Worm (Caenorhabditis elegans) whole organism, early embryonic: ENCODE results near the gene Y110A2AL.5.

ENCODE experiments used
- B0310.2 ChIP-seq: sonication (generic microtip); optimal IDR thresholded peaks from 2 replicates; lab custom pipeline; 2016; ENCODE audit warnings: mild to moderate bottlenecking, missing genetic modification characterization, missing compliant biosample characterization
- F13C5.2 ChIP-seq: sonication (generic microtip); optimal IDR thresholded peaks from 2 replicates; lab custom pipeline; 2017; ENCODE audit warnings: mild to moderate bottlenecking, missing genetic modification characterization, inconsistent platforms, missing compliant biosample characterization
- aly-1 ChIP-seq: sonication (generic microtip); optimal IDR thresholded peaks from 2 replicates; lab custom pipeline; 2016; ENCODE audit warnings: missing genetic modification characterization, missing compliant biosample characterization
- ama-1 ChIP-seq: fragments of 150-350 bp; optimal IDR thresholded peaks from 2 replicates; lab custom pipeline; 2014
- ceh-13 ChIP-seq: fragments of 200-800 bp; sonication (Bioruptor generic); optimal IDR thresholded peaks from 2 replicates; lab custom pipeline; 2018; ENCODE audit warnings: mild to moderate bottlenecking, missing genetic modification characterization, missing compliant biosample characterization
- ceh-36 ChIP-seq: sonication (generic microtip); optimal IDR thresholded peaks from 2 replicates; lab custom pipeline; 2016; ENCODE audit warnings: missing genetic modification characterization, inconsistent platforms, missing compliant biosample characterization
- ets-7 ChIP-seq: sonication (generic microtip); optimal IDR thresholded peaks from 2 replicates; lab custom pipeline; 2016; ENCODE audit warnings: missing genotype, missing genetic modification characterization, missing compliant biosample characterization
- flt-1 ChIP-seq: fragments of 200-800 bp; sonication (Bioruptor generic); IDR thresholded peaks from 2 replicates; pipeline ENCODE4 v1.3.6; 2022; ENCODE audit warnings: missing genetic modification characterization, missing compliant biosample characterization
- hmbx-1 ChIP-seq: sonication (generic microtip); optimal IDR thresholded peaks from 2 replicates; lab custom pipeline; 2016; ENCODE audit warnings: mild to moderate bottlenecking, missing genetic modification characterization, missing compliant biosample characterization
- hmg-4 ChIP-seq: fragments of 200-800 bp; sonication (Bioruptor generic); optimal IDR thresholded peaks from 2 replicates; lab custom pipeline; 2018; ENCODE audit warnings: mild to moderate bottlenecking, missing genetic modification characterization, missing compliant biosample characterization
- hnd-1 ChIP-seq: sonication (generic microtip); optimal IDR thresholded peaks from 2 replicates; lab custom pipeline; 2016; ENCODE audit warnings: missing genetic modification characterization, missing compliant biosample characterization
- pes-1 ChIP-seq: fragments of 200-800 bp; sonication (Bioruptor generic); IDR thresholded peaks from 2 replicates; pipeline ENCODE4 v1.3.6; 2022; ENCODE audit warnings: missing genetic modification reagents, missing genetic modification characterization, missing compliant biosample characterization
- scrt-1 ChIP-seq: fragments of 200-800 bp; sonication (Bioruptor generic); IDR thresholded peaks from 2 replicates; pipeline ENCODE4 v1.3.6; 2022; ENCODE audit warnings: missing genetic modification characterization, missing compliant biosample characterization
- sea-1 ChIP-seq: fragments of 200-800 bp; sonication (Bioruptor generic); conservative IDR thresholded peaks from 2 replicates; pipeline ENCODE4 v1.3.6; 2022; ENCODE audit warnings: missing genetic modification characterization, missing compliant biosample characterization
- tbx-11 ChIP-seq: fragments of 200-800 bp; sonication (Bioruptor generic); IDR thresholded peaks from 2 replicates; pipeline ENCODE4 v1.3.6; 2022; ENCODE audit warnings: missing genetic modification characterization, missing compliant biosample characterization
- tbx-37 ChIP-seq: fragments of 200-800 bp; sonication (Bioruptor generic); conservative IDR thresholded peaks from 2 replicates; pipeline ENCODE4 v1.3.6; 2022; ENCODE audit warnings: missing genetic modification reagents, missing genetic modification characterization, missing compliant biosample characterization
- tra-4 ChIP-seq: sonication (generic microtip); optimal IDR thresholded peaks from 2 replicates; lab custom pipeline; 2017; ENCODE audit warnings: missing genetic modification characterization, missing compliant biosample characterization

Gene Y110A2AL.5

DNA sequence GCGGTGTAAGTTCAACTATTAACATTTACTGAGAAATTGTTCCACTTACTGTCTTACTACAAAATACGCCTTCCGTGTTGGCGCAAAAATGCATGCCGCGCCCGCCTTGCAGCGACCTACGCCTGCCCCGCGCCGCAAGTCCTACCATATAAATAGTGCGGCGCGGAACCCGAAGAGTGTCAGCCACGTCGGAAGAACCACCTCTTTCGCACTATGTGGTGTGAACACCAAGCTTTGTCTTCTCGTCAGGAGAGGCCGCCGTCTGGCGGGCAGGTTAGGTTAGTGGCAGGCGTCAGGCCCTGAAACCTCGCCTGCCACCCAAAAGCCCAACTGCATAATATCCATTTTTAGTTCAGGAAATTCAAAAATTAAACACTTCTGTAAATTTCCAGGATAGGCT lies 1.0 kb downstream of the Y110A2AL.5 start:
- TF ChIP-seq aly-1 (tag; lab: Kevin White, UChicago) (no peak), pes-1 (GFP tag; lab: Robert Waterston, UW) (no peak), sea-1 (GFP tag; lab: Robert Waterston, UW) (no peak), F13C5.2 (tag; lab: Kevin White, UChicago) (no peak), scrt-1 (GFP tag; lab: Robert Waterston, UW) (no peak), ama-1 (lab: Kevin White, UChicago) (no peak), tbx-37 (no peak), ets-7 (no peak), ceh-13 (GFP tag; lab: Kevin White, UChicago) (no peak), flt-1 (no peak), hmbx-1 (tag; lab: Kevin White, UChicago) (no peak)

DNA sequence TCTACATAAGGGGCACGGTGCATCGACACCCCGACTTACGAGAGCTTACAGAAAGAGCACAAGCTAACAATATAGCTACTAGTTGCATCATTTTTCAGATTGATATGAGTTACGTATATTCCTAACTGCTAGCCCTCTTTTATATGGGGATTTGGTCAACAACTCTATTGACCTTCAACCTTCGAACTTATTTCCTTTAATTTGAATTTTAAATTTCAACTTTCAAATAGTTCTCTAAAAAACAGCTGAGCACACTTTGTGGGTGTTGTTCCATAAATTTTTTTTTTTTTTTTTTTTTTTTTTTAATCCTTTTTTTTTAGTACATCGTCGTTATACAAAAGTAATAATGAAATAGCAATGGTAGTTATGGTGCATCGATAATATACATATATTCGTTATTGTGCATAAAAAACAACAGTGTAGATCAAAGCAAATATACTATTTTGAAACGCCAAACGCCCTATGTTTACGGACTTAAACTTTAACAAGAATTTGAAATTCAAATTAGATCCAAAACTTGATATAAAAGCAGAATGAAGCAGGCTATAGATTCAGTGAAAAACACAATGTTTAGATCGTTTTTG lies 2.3 kb downstream of the Y110A2AL.5 start, which contains the start of the genes Y110A2AL.9 and Y110A2AL.3:
Gene Y110A2AL.9 (minus strand): TSS at position 101 of the 584 bp plus-strand sequence.
Gene Y110A2AL.3 (plus strand): TSS at position 534 of the 584 bp plus-strand sequence.
- no peak for TF ChIP-seq ceh-36 (tag; lab: Kevin White, UChicago)
- TF ChIP-seq sea-1 (GFP tag; lab: Robert Waterston, UW): no peak
- no peak for TF ChIP-seq hnd-1 (tag; lab: Kevin White, UChicago)
- TF ChIP-seq ets-7: no peak
- no peak for TF ChIP-seq scrt-1 (GFP tag; lab: Robert Waterston, UW)
- no peak for TF ChIP-seq B0310.2
- no peak for TF ChIP-seq tbx-37
- TF ChIP-seq flt-1: no peak
- no peak for TF ChIP-seq hmbx-1 (tag; lab: Kevin White, UChicago)
- TF ChIP-seq ama-1 (lab: Kevin White, UChicago): no peak
- TF ChIP-seq tbx-11 (GFP tag; lab: Robert Waterston, UW): no peak
- TF ChIP-seq pes-1 (GFP tag; lab: Robert Waterston, UW): no peak
- no peak for TF ChIP-seq aly-1 (tag; lab: Kevin White, UChicago)
- TF ChIP-seq ceh-13 (GFP tag; lab: Kevin White, UChicago): no peak
- TF ChIP-seq F13C5.2 (tag; lab: Kevin White, UChicago): no peak
- no peak for TF ChIP-seq tra-4
- TF ChIP-seq hmg-4 (GFP tag; lab: Kevin White, UChicago): no peak

DNA sequence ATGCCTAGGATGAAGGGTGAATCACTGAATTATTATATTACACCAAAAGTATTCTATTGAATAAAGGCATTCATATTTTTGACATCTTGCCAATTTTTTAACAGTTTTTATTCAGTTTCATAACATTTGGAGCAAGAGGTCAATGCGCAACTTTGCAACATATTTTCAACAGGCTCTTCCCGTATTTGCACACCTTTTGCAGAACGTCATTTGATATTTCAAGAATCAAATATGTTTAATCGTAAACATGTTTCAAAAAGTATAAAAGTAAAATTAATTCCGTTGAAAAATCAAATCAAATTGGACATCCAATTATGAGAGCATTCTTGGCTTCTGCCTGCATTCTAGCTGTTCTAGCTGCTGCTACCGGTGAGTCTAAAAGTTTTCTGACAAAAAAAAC lies 3.4 kb downstream of the Y110A2AL.5 start, which contains the start of gene Y110A2AL.2:
Gene Y110A2AL.2 (plus strand): TSS at position 301 of the 400 bp plus-strand sequence.
- no peak for TF ChIP-seq hmbx-1 (tag; lab: Kevin White, UChicago)
- TF ChIP-seq scrt-1 (GFP tag; lab: Robert Waterston, UW): no peak
- TF ChIP-seq sea-1 (GFP tag; lab: Robert Waterston, UW): no peak
- no peak for TF ChIP-seq B0310.2
- no peak for TF ChIP-seq pes-1 (GFP tag; lab: Robert Waterston, UW)
- no peak for TF ChIP-seq ceh-36 (tag; lab: Kevin White, UChicago)
- no peak for TF ChIP-seq ceh-13 (GFP tag; lab: Kevin White, UChicago)
- TF ChIP-seq tra-4: no peak
- no peak for TF ChIP-seq flt-1
- no peak for TF ChIP-seq F13C5.2 (tag; lab: Kevin White, UChicago)
- TF ChIP-seq ets-7: no peak
- TF ChIP-seq tbx-37: no peak
- no peak for TF ChIP-seq hnd-1 (tag; lab: Kevin White, UChicago)
- no peak for TF ChIP-seq hmg-4 (GFP tag; lab: Kevin White, UChicago)
- TF ChIP-seq aly-1 (tag; lab: Kevin White, UChicago): no peak
- no peak for TF ChIP-seq tbx-11 (GFP tag; lab: Robert Waterston, UW)

DNA sequence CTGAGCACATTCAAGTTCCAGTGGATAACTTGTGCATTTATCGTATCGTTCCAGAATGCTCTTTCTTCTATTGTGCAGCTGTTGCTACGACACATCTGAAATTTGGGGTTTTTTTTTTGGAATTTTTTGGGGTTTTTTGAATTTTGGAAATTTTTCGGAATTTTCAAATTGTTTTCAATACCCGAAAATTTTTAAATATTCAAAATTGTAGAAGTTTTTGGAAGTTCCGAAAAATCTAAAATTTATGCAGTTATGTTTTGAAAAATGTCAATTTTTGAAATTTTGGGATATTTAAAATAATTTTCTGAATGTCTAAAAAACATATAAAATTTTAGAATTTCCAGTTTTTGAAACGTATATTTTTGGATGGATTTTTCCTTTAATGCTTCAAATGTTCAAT lies 7.5 kb downstream of the Y110A2AL.5 start, which contains the start of gene Y110A2AL.10:
Gene Y110A2AL.10 (minus strand): TSS at position 101 of the 400 bp plus-strand sequence.
- TF ChIP-seq B0310.2 (no peak), flt-1 (no peak), aly-1 (tag; lab: Kevin White, UChicago) (no peak), hmbx-1 (tag; lab: Kevin White, UChicago) (no peak), ceh-13 (GFP tag; lab: Kevin White, UChicago) (no peak), sea-1 (GFP tag; lab: Robert Waterston, UW) (no peak), tbx-37 (no peak), ama-1 (lab: Kevin White, UChicago) (no peak), hnd-1 (tag; lab: Kevin White, UChicago) (no peak), hmg-4 (GFP tag; lab: Kevin White, UChicago) (no peak), ceh-36 (tag; lab: Kevin White, UChicago) (no peak), tra-4 (no peak)

DNA sequence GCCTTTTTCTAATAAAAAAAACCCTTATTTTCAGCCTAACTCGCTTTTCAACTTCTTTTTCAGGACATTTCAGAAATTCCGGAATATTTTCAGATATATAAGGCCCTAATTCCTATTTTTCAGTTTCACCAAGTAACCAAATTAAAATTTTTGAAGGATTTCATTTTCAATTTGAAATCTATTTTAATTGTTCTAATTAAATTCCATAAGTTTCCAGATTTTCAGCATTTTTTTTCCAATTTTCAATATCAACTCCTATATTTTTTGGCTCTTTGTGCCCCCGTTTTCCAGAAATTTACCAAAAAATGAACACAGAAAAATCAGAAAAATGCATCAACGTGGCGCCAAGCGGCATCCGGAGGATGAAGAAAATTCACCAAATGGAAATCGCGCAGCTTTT lies 10.5 kb downstream of the Y110A2AL.5 start, which contains the start of gene Y110A2AL.1:
Gene Y110A2AL.1 (plus strand): TSS at position 301 of the 400 bp plus-strand sequence.
- TF ChIP-seq ets-7 (no peak), hmg-4 (GFP tag; lab: Kevin White, UChicago) (no peak), ceh-36 (tag; lab: Kevin White, UChicago) (no peak), hmbx-1 (tag; lab: Kevin White, UChicago) (no peak), B0310.2 (no peak), tbx-37 (no peak), ceh-13 (GFP tag; lab: Kevin White, UChicago) (no peak), flt-1 (no peak), aly-1 (tag; lab: Kevin White, UChicago) (no peak), sea-1 (GFP tag; lab: Robert Waterston, UW) (no peak), scrt-1 (GFP tag; lab: Robert Waterston, UW) (no peak), ama-1 (lab: Kevin White, UChicago) (no peak), tra-4 (no peak), F13C5.2 (tag; lab: Kevin White, UChicago) (no peak), pes-1 (GFP tag; lab: Robert Waterston, UW) (no peak)

DNA sequence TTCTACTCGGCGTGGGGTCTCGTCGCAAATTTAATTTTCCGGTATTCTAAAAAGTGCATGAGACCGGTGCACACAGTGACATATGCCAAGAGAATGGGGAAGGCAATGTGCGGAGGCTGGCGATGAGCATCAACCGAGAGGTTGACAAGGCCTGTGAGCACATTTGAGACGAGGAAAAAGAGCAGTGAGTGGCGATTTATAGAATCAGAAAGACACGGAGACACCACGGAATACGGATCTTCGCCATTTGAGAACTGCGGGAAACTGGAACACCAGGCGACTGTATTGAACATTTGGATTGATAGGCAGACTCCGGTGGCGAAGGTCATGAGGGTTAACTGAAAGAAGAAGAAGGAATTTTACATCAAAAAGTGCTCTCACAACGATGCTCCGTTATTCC lies 14.6 kb downstream of the Y110A2AL.5 start:
- TF ChIP-seq sea-1 (GFP tag; lab: Robert Waterston, UW) (no peak), scrt-1 (GFP tag; lab: Robert Waterston, UW) (no peak), aly-1 (tag; lab: Kevin White, UChicago) (no peak), hmbx-1 (tag; lab: Kevin White, UChicago) (no peak), ceh-36 (tag; lab: Kevin White, UChicago) (no peak), flt-1 (no peak), hmg-4 (GFP tag; lab: Kevin White, UChicago) (no peak), F13C5.2 (tag; lab: Kevin White, UChicago) (no peak), pes-1 (GFP tag; lab: Robert Waterston, UW) (no peak), tbx-11 (GFP tag; lab: Robert Waterston, UW) (no peak), ets-7 (no peak), ama-1 (lab: Kevin White, UChicago) (no peak), tbx-37 (no peak), B0310.2 (no peak), tra-4 (no peak), hnd-1 (tag; lab: Kevin White, UChicago) (no peak)
